Fruit fly (Drosophila melanogaster) whole organism, wandering third instar larva: ENCODE data around the gene CG32713.

Source experiments
- Abd-B ChIP-seq: fragments of >200 bp; optimal IDR thresholded peaks from 2 replicates; lab custom pipeline; 2017; ENCODE audit warnings: missing biosample characterization, missing genetic modification characterization
- CG32264 ChIP-seq: fragments of 200-800 bp; sonication (Bioruptor generic); optimal IDR thresholded peaks from 2 replicates; lab custom pipeline; 2016; ENCODE audit warnings: missing biosample characterization, missing genetic modification characterization
- CG9705 ChIP-seq: fragments of 200-800 bp; sonication (Bioruptor generic); optimal IDR thresholded peaks from 2 replicates; lab custom pipeline; 2018; ENCODE audit warnings: missing biosample characterization, mild to moderate bottlenecking, missing genetic modification characterization
- CrebA ChIP-seq: fragments of 200-800 bp; sonication (Bioruptor generic); optimal IDR thresholded peaks from 2 replicates; lab custom pipeline; 2016; ENCODE audit warnings: missing biosample characterization, mild to moderate bottlenecking, missing genetic modification characterization, borderline replicate concordance
- Dfd ChIP-seq: fragments of >200 bp; optimal IDR thresholded peaks from 2 replicates; lab custom pipeline; 2017; ENCODE audit warnings: missing biosample characterization, missing genetic modification characterization
- Dif ChIP-seq: fragments of 200-275, 200-300 bp; sonication (Bioruptor generic); optimal IDR thresholded peaks from 2 replicates; lab custom pipeline; 2018; ENCODE audit warnings: missing biosample characterization, missing genetic modification characterization; ENCODE audit not compliant: partially characterized antibody
- GATAd ChIP-seq: sonication (Bioruptor generic); optimal IDR thresholded peaks from 2 replicates; lab custom pipeline; 2016; ENCODE audit warnings: missing biosample characterization, missing genetic modification characterization
- HLH106 ChIP-seq: fragments of 200-800 bp; optimal IDR thresholded peaks from 3 replicates; lab custom pipeline; 2019; ENCODE audit warnings: missing biosample characterization, mild to moderate bottlenecking, missing genetic modification characterization, moderate library complexity
- Hnf4 ChIP-seq: fragments of 200-800 bp; sonication (Bioruptor generic); optimal IDR thresholded peaks from 2 replicates; lab custom pipeline; 2016; ENCODE audit warnings: missing biosample characterization, mild to moderate bottlenecking, missing genetic modification characterization
- Hr78 ChIP-seq: fragments of >200 bp; optimal IDR thresholded peaks from 2 replicates; lab custom pipeline; 2017; ENCODE audit warnings: missing biosample characterization, missing genetic modification characterization
- Hr83 ChIP-seq: fragments of 200-300 bp; sonication (Bioruptor generic); optimal IDR thresholded peaks from 2 replicates; lab custom pipeline; 2016; ENCODE audit warnings: missing biosample characterization, mild to moderate bottlenecking, missing genetic modification characterization, moderate library complexity; ENCODE audit not compliant: poor library complexity, severe bottlenecking
- Jra ChIP-seq: sonication (Bioruptor generic); optimal IDR thresholded peaks from 2 replicates; lab custom pipeline; 2016; ENCODE audit warnings: missing biosample characterization, missing genetic modification characterization
- Mio ChIP-seq: sonication (Bioruptor generic); optimal IDR thresholded peaks from 2 replicates; lab custom pipeline; 2016; ENCODE audit warnings: missing biosample characterization, missing genetic modification characterization
- Myc ChIP-seq: fragments of >200 bp; optimal IDR thresholded peaks from 2 replicates; lab custom pipeline; 2017
- N ChIP-seq: fragments of >200 bp; optimal IDR thresholded peaks from 2 replicates; lab custom pipeline; 2018; ENCODE audit warnings: missing biosample characterization, missing external identifiers, missing genetic modification characterization
- OdsH ChIP-seq: fragments of 200-800 bp; sonication (Bioruptor generic); optimal IDR thresholded peaks from 2 replicates; lab custom pipeline; 2016; ENCODE audit warnings: missing biosample characterization, mild to moderate bottlenecking, missing genetic modification characterization
- Rel ChIP-seq, 2 experiments: fragments of 200-800 bp; sonication (Bioruptor generic) in 1 of 2; optimal IDR thresholded peaks; 2 replicates in 1 of 2; 3 replicates in 1 of 2; lab custom pipeline; 2016 to 2019; ENCODE audit warnings: mild to moderate bottlenecking in 2 of 2, missing biosample characterization in 2 of 2, missing genetic modification characterization in 2 of 2, moderate library complexity in 1 of 2
- Sp1 ChIP-seq: fragments of 200-800 bp; sonication (Bioruptor generic); optimal IDR thresholded peaks from 3 replicates; lab custom pipeline; 2019; ENCODE audit warnings: missing biosample characterization, mild to moderate bottlenecking, missing genetic modification characterization, moderate library complexity
- Vsx2 ChIP-seq: fragments of 200-300, 225-300 bp; sonication (Bioruptor generic); optimal IDR thresholded peaks from 2 replicates; lab custom pipeline; 2018; ENCODE audit warnings: missing biosample characterization, missing genetic modification characterization; ENCODE audit not compliant: partially characterized antibody
- br ChIP-seq: fragments of 200-800 bp; sonication (Bioruptor generic); optimal IDR thresholded peaks from 2 replicates; lab custom pipeline; 2016; ENCODE audit warnings: missing biosample characterization, missing genetic modification characterization
- brk ChIP-seq: fragments of 200-800 bp; sonication (Bioruptor generic); optimal IDR thresholded peaks from 2 replicates; lab custom pipeline; 2016; ENCODE audit warnings: missing biosample characterization, mild to moderate bottlenecking, missing genetic modification characterization
- dl ChIP-seq, 2 experiments: fragments of 175-275, 200-275 bp in 1 of 2; fragments of 200-275 bp in 1 of 2; sonication (Bioruptor generic); optimal IDR thresholded peaks; lab custom pipeline; 2018; ENCODE audit warnings: mild to moderate bottlenecking in 2 of 2, missing biosample characterization in 2 of 2, missing genetic modification characterization in 2 of 2, moderate library complexity in 2 of 2; ENCODE audit not compliant: partially characterized antibody in 2 of 2, insufficient read depth in 1 of 2
- dmrt93B ChIP-seq: fragments of 200-800 bp; sonication (Bioruptor generic); optimal IDR thresholded peaks from 2 replicates; lab custom pipeline; 2018; ENCODE audit warnings: missing biosample characterization, mild to moderate bottlenecking, missing genetic modification characterization
- dsf ChIP-seq: sonication (Bioruptor generic); optimal IDR thresholded peaks from 2 replicates; lab custom pipeline; 2016; ENCODE audit warnings: missing biosample characterization, missing genetic modification characterization, borderline replicate concordance
- ey ChIP-seq: fragments of 200-800 bp; sonication (Bioruptor generic); optimal IDR thresholded peaks from 2 replicates; lab custom pipeline; 2016; ENCODE audit warnings: missing biosample characterization, missing genetic modification characterization
- foxo ChIP-seq, 2 experiments: fragments of 200-800 bp; sonication (Bioruptor generic); optimal IDR thresholded peaks; 2 replicates in 1 of 2; 3 replicates in 1 of 2; lab custom pipeline; 2016 to 2017; ENCODE audit warnings: missing biosample characterization in 2 of 2, missing genetic modification characterization in 2 of 2
- fru ChIP-seq: fragments of 200-800 bp; sonication (Bioruptor generic); optimal IDR thresholded peaks from 3 replicates; lab custom pipeline; 2016; ENCODE audit warnings: missing biosample characterization, mild to moderate bottlenecking, missing genetic modification characterization
- h ChIP-seq: fragments of 200-800 bp; sonication (Bioruptor generic); optimal IDR thresholded peaks from 3 replicates; lab custom pipeline; 2016; ENCODE audit warnings: missing biosample characterization, mild to moderate bottlenecking, missing genetic modification characterization
- jim ChIP-seq: fragments of 175-275, 200-325 bp; sonication (Bioruptor generic); optimal IDR thresholded peaks from 2 replicates; lab custom pipeline; 2016; ENCODE audit warnings: missing biosample characterization, mild to moderate bottlenecking, missing genetic modification characterization
- lola ChIP-seq: fragments of >200 bp; optimal IDR thresholded peaks from 2 replicates; lab custom pipeline; 2017; ENCODE audit warnings: missing biosample characterization, missing genetic modification characterization
- pan ChIP-seq: fragments of >200 bp; optimal IDR thresholded peaks from 2 replicates; lab custom pipeline; 2017
- psq ChIP-seq: fragments of 200-800 bp; sonication (Bioruptor generic); optimal IDR thresholded peaks from 3 replicates; lab custom pipeline; 2017; ENCODE audit warnings: missing biosample characterization, mild to moderate bottlenecking, missing genetic modification characterization, moderate library complexity
- rgr ChIP-seq: fragments of 200-800 bp; sonication (Bioruptor generic); optimal IDR thresholded peaks from 3 replicates; lab custom pipeline; 2016; ENCODE audit warnings: missing biosample characterization, mild to moderate bottlenecking, missing genetic modification characterization
- sage ChIP-seq: fragments of 200-800 bp; sonication (Bioruptor generic); optimal IDR thresholded peaks from 2 replicates; lab custom pipeline; 2016; ENCODE audit warnings: missing biosample characterization, mild to moderate bottlenecking, missing genetic modification characterization
- sv ChIP-seq: fragments of 200-800 bp; sonication (Bioruptor generic); optimal IDR thresholded peaks from 3 replicates; lab custom pipeline; 2016; ENCODE audit warnings: missing biosample characterization, missing genetic modification characterization
- tai ChIP-seq: sonication (Bioruptor generic); optimal IDR thresholded peaks from 2 replicates; lab custom pipeline; 2016; ENCODE audit warnings: missing biosample characterization, missing genetic modification characterization
- usp ChIP-seq: fragments of >200 bp; optimal IDR thresholded peaks from 2 replicates; lab custom pipeline; 2017; ENCODE audit warnings: missing biosample characterization, missing genetic modification characterization
- woc ChIP-seq: sonication (Bioruptor generic); optimal IDR thresholded peaks from 2 replicates; lab custom pipeline; 2016; ENCODE audit warnings: missing biosample characterization, mild to moderate bottlenecking, missing genetic modification characterization

The CG32713 gene

dm6 chrX:8491452-8492046 lies 34.1 kb upstream of the CG32713 start:
- peak; percentile 47 for TF ChIP-seq psq
- TF ChIP-seq pan: no peak
- no peak for TF ChIP-seq CG9705
- TF ChIP-seq HLH106: peak; percentile 53
- TF ChIP-seq woc: peak; percentile 23
- peak; percentile 29 for TF ChIP-seq Sp1 (GFP tag; lab: Kevin White, UChicago)
- no peak for TF ChIP-seq dmrt93B (GFP tag; lab: Kevin White, UChicago)
- TF ChIP-seq foxo (GFP tag; optimal IDR thresholded peaks at IDR 0.05; lab: Kevin White, UChicago): peak in 1 of 2 experiments; percentile 61
- no peak for TF ChIP-seq Rel (GFP tag; optimal IDR thresholded peaks at IDR 0.05; lab: Kevin White, UChicago)
- TF ChIP-seq Rel (tag; optimal IDR thresholded peaks at IDR 0.05; lab: Kevin White, UChicago): no peak
- TF ChIP-seq ey: peak; percentile 24
- TF ChIP-seq fru (GFP tag; lab: Kevin White, UChicago): peak; percentile 27
- no peak for TF ChIP-seq Myc (lab: Kevin White, UChicago)
- TF ChIP-seq Vsx2 (GFP tag; lab: Kevin White, UChicago): peak; percentile 89
- peak; percentile 4 for TF ChIP-seq Jra (GFP tag; lab: Kevin White, UChicago)
- peak; percentile 19 for TF ChIP-seq h (GFP tag; lab: Kevin White, UChicago)
- TF ChIP-seq sv: no peak
- peak; percentile 9 for TF ChIP-seq Hnf4 (GFP tag; lab: Kevin White, UChicago)
- no peak for TF ChIP-seq CrebA (GFP tag; lab: Kevin White, UChicago)
- TF ChIP-seq OdsH (GFP tag; lab: Kevin White, UChicago): peak; percentile 8
- peak; percentile 57 for TF ChIP-seq Hr83
- TF ChIP-seq br (GFP tag; lab: Kevin White, UChicago): peak; percentile 2

- TF ChIP-seq rgr (GFP tag; lab: Kevin White, UChicago): peak; percentile 16
- TF ChIP-seq ey: peak; percentile 25
- TF ChIP-seq N (GFP tag; lab: Kevin White, UChicago): no peak
- TF ChIP-seq Hnf4 (GFP tag; lab: Kevin White, UChicago): no peak
- TF ChIP-seq foxo (GFP tag; optimal IDR thresholded peaks at IDR 0.05; lab: Kevin White, UChicago): peak in 1 of 2 experiments; percentile 16
- no peak for TF ChIP-seq br (GFP tag; lab: Kevin White, UChicago)
- TF ChIP-seq HLH106: peak; percentile 65
- no peak for TF ChIP-seq dsf
- no peak for TF ChIP-seq CG32264 (GFP tag; lab: Kevin White, UChicago)
- no peak for TF ChIP-seq Rel (GFP tag; optimal IDR thresholded peaks at IDR 0.05; lab: Kevin White, UChicago)
- TF ChIP-seq Rel (tag; optimal IDR thresholded peaks at IDR 0.05; lab: Kevin White, UChicago): no peak
- TF ChIP-seq Dfd (GFP tag; lab: Kevin White, UChicago): no peak
- TF ChIP-seq Dif (GFP tag; lab: Kevin White, UChicago): no peak
- peak; percentile 17 for TF ChIP-seq h (GFP tag; lab: Kevin White, UChicago)
- TF ChIP-seq fru (GFP tag; lab: Kevin White, UChicago): peak; percentile 39
- no peak for TF ChIP-seq GATAd
- no peak for TF ChIP-seq brk (GFP tag; lab: Kevin White, UChicago)
- no peak for TF ChIP-seq lola (GFP tag; lab: Kevin White, UChicago)
- no peak for TF ChIP-seq jim
- TF ChIP-seq woc: peak; percentile 40
- TF ChIP-seq CG9705: no peak
- no peak for TF ChIP-seq sv
- TF ChIP-seq sage (GFP tag; lab: Kevin White, UChicago): no peak
- no peak for TF ChIP-seq dl (GFP tag; optimal IDR thresholded peaks at IDR 0.05; lab: Kevin White, UChicago; ENCODE audit: insufficient read depth in 1 of 2, partially characterized antibody in 2 of 2)
- no peak for TF ChIP-seq Jra (GFP tag; lab: Kevin White, UChicago)
- no peak for TF ChIP-seq Mio
- TF ChIP-seq tai (GFP tag; lab: Kevin White, UChicago): no peak
- TF ChIP-seq Hr83: no peak
- no peak for TF ChIP-seq Abd-B (GFP tag; lab: Kevin White, UChicago)
- peak; percentile 39 for TF ChIP-seq Sp1 (GFP tag; lab: Kevin White, UChicago)
- TF ChIP-seq usp: no peak
- TF ChIP-seq pan: no peak
- TF ChIP-seq CrebA (GFP tag; lab: Kevin White, UChicago): no peak
- no peak for TF ChIP-seq psq
- TF ChIP-seq OdsH (GFP tag; lab: Kevin White, UChicago): no peak
- peak; percentile 29 for TF ChIP-seq dmrt93B (GFP tag; lab: Kevin White, UChicago)
- no peak for TF ChIP-seq Vsx2 (GFP tag; lab: Kevin White, UChicago)
- TF ChIP-seq Hr78: no peak
- no peak for TF ChIP-seq Myc (lab: Kevin White, UChicago)
Measured at dm6 chrX:8490976-8491345, 33.5 kb upstream of the CG32713 start.
